Worm (Caenorhabditis elegans) whole organism, L4 larva: Measurements from ENCODE around the gene mrps-5.

Source experiments
- snpc-1.2 ChIP-seq: fragments of 200-800 bp; sonication (Bioruptor generic); IDR thresholded peaks from 2 replicates; pipeline ENCODE4 v1.3.6; 2022; ENCODE audit warnings: missing genetic modification reagents, missing genetic modification characterization, missing compliant biosample characterization
- snpc-4 ChIP-seq: fragments of 150-350 bp; optimal IDR thresholded peaks from 2 replicates; lab custom pipeline; 2014; ENCODE audit warnings: missing biosample characterization, missing genetic modification characterization

ce11 chrV:12576495-12576947 is 13.2 kb downstream of the mrps-5 start, which contains the start of gene grl-23:
- no peak for TF ChIP-seq snpc-4 (tag; lab: Kevin White, UChicago)
- no peak for TF ChIP-seq snpc-1.2 (GFP tag; lab: Robert Waterston, UW)
